Worm (Caenorhabditis elegans) whole organism, dauer: ENCODE data around the gene F10B5.3.

Experiments
- unc-62 ChIP-seq: sonication (generic microtip); optimal IDR thresholded peaks from 2 replicates; lab custom pipeline; 2017; ENCODE audit warnings: missing biosample characterization, missing genetic modification reagents, missing genetic modification characterization

Gene F10B5.3

ce11 chrII:8156845-8157373 is 7.1 kb upstream of the F10B5.3 start, which contains the start of the genes tub-1 and tmem-138:
TSS of gene tub-1 (minus strand) at chrII:8156945.
TSS of gene tmem-138 (plus strand) at chrII:8157323.
- TF ChIP-seq unc-62 (GFP tag; lab: Kevin White, UChicago): no peak

DNA sequence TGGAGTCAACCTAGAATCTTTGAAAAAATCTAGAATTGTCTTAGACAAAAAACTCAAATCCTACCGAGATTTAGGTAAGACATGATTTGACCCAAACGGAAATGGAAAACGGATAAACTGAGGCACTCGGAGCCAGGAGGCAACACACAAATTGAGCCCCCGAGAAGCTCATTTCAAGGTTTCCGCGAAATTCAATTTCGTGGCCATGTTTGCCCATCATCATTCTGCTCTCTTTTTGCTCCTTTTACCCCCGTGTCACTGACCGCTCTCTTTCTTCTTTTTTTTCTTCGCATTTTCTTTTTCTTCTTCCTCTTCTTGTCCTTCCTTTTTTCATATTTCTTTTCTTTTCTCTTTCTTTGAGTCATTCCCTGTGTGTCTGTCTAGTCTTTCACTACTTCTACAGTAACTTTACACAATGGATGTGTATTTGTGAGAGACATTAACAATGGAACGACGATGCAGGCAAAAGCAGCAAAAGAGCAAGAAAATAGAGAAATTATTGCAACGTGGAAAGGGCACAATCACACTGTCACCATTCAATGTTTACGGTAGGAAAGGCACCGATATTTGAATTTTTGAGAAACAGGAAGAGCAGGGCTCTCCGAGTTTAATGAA is 3.0 kb upstream of the F10B5.3 start:
- TF ChIP-seq unc-62 (GFP tag; lab: Kevin White, UChicago): no peak

ce11 chrII:8144543-8144942 is 5.3 kb downstream of the F10B5.3 start, which contains the start of gene F10B5.2:
TSS of gene F10B5.2 (plus strand) at chrII:8144762.
- no peak for TF ChIP-seq unc-62 (GFP tag; lab: Kevin White, UChicago)

- no peak for TF ChIP-seq unc-62 (GFP tag; lab: Kevin White, UChicago)
Observed at ce11 chrII:8143278-8143931, 6.4 kb downstream of the F10B5.3 start, which contains the start of the genes ints-11 and rpl-10. TSS of gene ints-11 (minus strand) at chrII:8143478. TSS of gene rpl-10 (plus strand) at chrII:8143881.

- TF ChIP-seq unc-62 (GFP tag; lab: Kevin White, UChicago): no peak
Observed at ce11 chrII:8141135-8141534, 8.7 kb downstream of the F10B5.3 start.

ce11 chrII:8138015-8138546 is 11.7 kb downstream of the F10B5.3 start, which contains the start of gene cdc-48.2:
TSS of gene cdc-48.2 (plus strand) at chrII:8138496.
- TF ChIP-seq unc-62 (GFP tag; lab: Kevin White, UChicago): no peak

DNA sequence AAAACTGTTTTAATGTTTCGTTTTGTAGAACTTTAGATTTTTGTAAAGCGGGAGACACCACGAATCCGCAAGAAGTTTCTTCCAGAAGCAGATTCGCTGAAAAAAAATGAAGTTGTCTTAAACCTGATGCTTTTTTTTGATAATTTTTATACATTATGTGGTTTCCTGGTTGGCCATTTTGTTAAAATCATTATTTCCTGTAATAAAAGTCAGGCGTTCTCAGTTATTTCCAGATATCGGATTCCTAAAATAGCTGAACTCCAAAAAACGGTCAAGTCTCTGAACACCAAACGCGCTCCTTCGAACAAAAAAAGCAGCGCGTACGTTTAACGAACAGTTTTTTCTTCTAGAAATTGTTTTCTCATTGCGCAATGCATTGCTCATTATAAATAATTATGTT is 12.5 kb downstream of the F10B5.3 start:
- TF ChIP-seq unc-62 (GFP tag; lab: Kevin White, UChicago): no peak

ce11 chrII:8136818-8137217 is 13.0 kb downstream of the F10B5.3 start, which contains the start of gene ctns-1:
TSS of gene ctns-1 (minus strand) at chrII:8136918.
- TF ChIP-seq unc-62 (GFP tag; lab: Kevin White, UChicago): no peak

- TF ChIP-seq unc-62 (GFP tag; lab: Kevin White, UChicago): no peak
Observed at ce11 chrII:8135953-8136352, 13.9 kb downstream of the F10B5.3 start.

ce11 chrII:8131413-8131966 is 18.3 kb downstream of the F10B5.3 start:
- no peak for TF ChIP-seq unc-62 (GFP tag; lab: Kevin White, UChicago)

DNA sequence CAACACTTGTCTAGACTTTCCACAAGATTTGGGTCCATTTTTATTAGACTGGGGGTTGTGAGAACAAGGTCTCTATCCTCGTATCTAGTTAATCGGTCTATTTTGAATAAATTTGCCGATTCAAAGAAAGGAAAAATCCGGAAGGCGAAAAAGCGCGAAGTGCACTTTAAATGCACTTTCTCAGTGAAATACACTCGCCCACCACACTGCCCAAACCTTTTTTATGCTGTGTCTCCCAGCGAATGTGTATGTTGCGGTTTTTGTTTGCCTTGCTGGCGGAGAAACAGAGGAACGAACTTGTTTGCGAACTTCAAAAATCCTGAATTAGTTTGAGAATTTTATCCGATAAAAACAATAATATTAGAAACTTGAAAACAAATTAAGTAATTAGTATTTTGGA is 19.0 kb downstream of the F10B5.3 start:
- TF ChIP-seq unc-62 (GFP tag; lab: Kevin White, UChicago): no peak

DNA sequence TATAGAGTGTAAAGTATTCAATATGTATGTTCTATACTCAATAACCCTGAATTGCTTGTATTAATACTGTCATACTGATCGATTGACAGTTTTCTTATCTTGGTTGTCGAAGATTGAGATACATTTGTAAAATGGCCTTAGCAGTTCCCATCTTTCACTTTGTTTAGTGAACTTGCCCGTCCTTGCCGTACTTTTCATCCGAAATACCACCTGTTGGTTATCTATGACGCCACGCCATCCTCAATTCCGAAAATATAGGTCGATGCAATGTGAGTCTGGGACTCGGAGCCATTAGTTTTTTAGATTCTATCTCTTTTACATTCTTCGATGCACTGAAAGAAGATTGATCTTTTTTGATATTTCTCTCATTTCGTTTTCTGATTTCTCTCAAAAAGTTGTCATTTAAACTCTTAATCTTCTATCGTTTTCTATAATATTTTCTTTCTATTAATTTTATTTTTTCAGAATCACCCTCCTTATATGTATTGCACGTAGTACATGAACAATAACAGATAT is 20.3 kb downstream of the F10B5.3 start, which contains the start of gene ulp-4:
Gene ulp-4, plus strand, starts transcription at position 466 of the 516 bp plus-strand sequence.
- TF ChIP-seq unc-62 (GFP tag; lab: Kevin White, UChicago): no peak

DNA sequence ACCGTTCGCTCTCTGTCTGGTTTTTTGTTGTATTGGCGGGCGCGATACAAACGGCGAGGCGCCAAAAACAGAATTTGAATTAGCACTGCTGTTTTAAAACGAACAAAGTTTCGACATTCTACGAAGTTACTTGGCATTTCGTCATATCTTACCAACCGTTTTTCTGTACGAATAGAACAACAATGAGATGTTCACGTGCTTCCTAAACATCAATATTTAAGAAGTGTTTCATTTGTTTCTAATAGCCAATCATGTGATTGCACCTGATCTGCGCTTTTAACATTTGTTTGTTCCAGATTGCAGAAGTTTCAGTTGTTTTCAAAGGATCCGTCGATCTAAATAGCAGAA is 20.8 kb downstream of the F10B5.3 start:
- no peak for TF ChIP-seq unc-62 (GFP tag; lab: Kevin White, UChicago)

ce11 chrII:8128273-8129039 is 21.4 kb downstream of the F10B5.3 start:
- TF ChIP-seq unc-62 (GFP tag; lab: Kevin White, UChicago): no peak

DNA sequence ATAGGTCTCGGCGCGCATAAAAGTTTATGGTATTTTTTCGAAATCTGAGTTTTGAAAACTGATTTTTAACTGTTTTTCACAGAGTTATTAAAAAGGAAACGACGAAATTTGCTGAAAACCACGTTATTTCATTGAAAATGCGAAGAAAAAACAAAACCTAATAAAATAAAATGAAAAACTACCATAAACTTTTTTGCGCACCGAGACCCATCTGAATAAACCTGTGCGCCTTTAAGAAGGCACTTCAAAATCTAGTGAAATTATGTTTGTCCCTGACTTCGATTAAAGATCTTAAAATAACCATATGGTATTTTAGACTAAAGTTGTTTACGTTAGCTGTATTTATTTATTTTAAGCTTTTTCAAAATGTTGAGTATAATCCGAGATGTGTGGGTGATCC is 22.0 kb downstream of the F10B5.3 start:
- TF ChIP-seq unc-62 (GFP tag; lab: Kevin White, UChicago): no peak
